Fruit fly (Drosophila melanogaster): ENCODE results near the gene Nna1.
A peak's percentile ranks its signal among the peaks of the same experiment; 100 is the strongest.

DNA sequence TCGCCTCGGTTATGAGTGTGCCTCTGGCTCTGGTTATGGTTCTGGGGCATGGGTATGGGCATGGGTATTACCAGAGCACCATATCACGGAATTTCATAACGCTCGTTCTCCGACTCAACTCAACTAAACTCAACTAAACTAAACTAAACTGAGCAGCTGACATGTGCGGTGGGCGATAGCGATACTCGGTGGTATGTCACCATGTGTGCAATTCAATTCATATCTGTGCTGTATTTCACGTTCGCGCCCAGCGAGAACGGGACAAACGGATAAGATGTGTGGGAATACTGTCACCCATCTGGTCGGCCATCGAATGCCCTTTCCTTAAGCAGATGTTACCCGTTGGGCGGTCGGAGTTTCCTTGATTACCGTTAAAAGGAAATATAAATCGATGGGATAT lies 11.8 kb upstream of the Nna1 start, which contains the start of gene CG12177:
- TF ChIP-seq D19A (tag; optimal IDR thresholded peaks at IDR 0.05) (peak; percentile 87), Dek (tag; optimal IDR thresholded peaks at IDR 0.05) (no peak), CG10274 (GFP tag; optimal IDR thresholded peaks at IDR 0.05) (no peak), kni (GFP tag; optimal IDR thresholded peaks at IDR 0.05) (no peak), Dfd (GFP tag; optimal IDR thresholded peaks at IDR 0.05) (no peak), CG4424 (GFP tag; optimal IDR thresholded peaks at IDR 0.05) (no peak), jigr1 (GFP tag; IDR thresholded peaks at IDR 0.05) (no peak)
